Fruit fly (Drosophila melanogaster) whole organism, embryonic: Measurements from ENCODE around the gene cno.

Source experiments
- Atf6 ChIP-seq: fragments of 200-800 bp; sonication (Bioruptor generic); IDR thresholded peaks from 2 replicates; pipeline ENCODE4 v1.3.6; 2022; ENCODE audit warnings: missing biosample characterization, missing genetic modification characterization
- CG11085 ChIP-seq: fragments of 200-800 bp; sonication (Bioruptor generic); IDR thresholded peaks from 2 replicates; pipeline ENCODE4 v1.3.6; 2022; ENCODE audit warnings: missing biosample characterization, missing genetic modification characterization
- CG12219 ChIP-seq: fragments of 200-800 bp; sonication (Bioruptor generic); optimal IDR thresholded peaks from 3 replicates; lab custom pipeline; 2018; ENCODE audit warnings: missing biosample characterization, mild to moderate bottlenecking, missing genetic modification characterization
- CG12299 ChIP-seq: fragments of 200-800 bp; sonication (Bioruptor generic); optimal IDR thresholded peaks from 2 replicates; lab custom pipeline; 2018; ENCODE audit warnings: missing biosample characterization, mild to moderate bottlenecking, missing genetic modification characterization
- CG12391 ChIP-seq: fragments of 200-800 bp; sonication (Bioruptor generic); optimal IDR thresholded peaks from 3 replicates; lab custom pipeline; 2018; ENCODE audit warnings: missing biosample characterization, mild to moderate bottlenecking, missing genetic modification characterization, moderate library complexity
- CG15696 ChIP-seq: fragments of 200-800 bp; sonication (Bioruptor generic); optimal IDR thresholded peaks from 2 replicates; lab custom pipeline; 2019; ENCODE audit warnings: missing biosample characterization, mild to moderate bottlenecking, missing genetic modification characterization, moderate library complexity
- CG1647 ChIP-seq: fragments of 200-800 bp; sonication (Bioruptor generic); optimal IDR thresholded peaks from 3 replicates; lab custom pipeline; 2016; ENCODE audit warnings: missing biosample characterization, missing genetic modification characterization
- CG17361 ChIP-seq: fragments of 200-800 bp; sonication (Bioruptor generic); IDR thresholded peaks from 3 replicates; pipeline ENCODE4 v1.3.6; 2022; ENCODE audit warnings: missing biosample characterization, missing genetic modification characterization
- CG17612 ChIP-seq: fragments of 200-800 bp; sonication (Bioruptor generic); IDR thresholded peaks from 2 replicates; pipeline ENCODE4 v1.3.6; 2022; ENCODE audit warnings: missing biosample characterization, missing genetic modification characterization
- CG18764 ChIP-seq: fragments of 200-800 bp; sonication (Bioruptor generic); optimal IDR thresholded peaks from 3 replicates; lab custom pipeline; 2016; ENCODE audit warnings: missing biosample characterization, missing genetic modification characterization
- CG2129 ChIP-seq: fragments of 200-800 bp; sonication (Bioruptor generic); IDR thresholded peaks from 2 replicates; pipeline ENCODE4 v1.3.6; 2022; ENCODE audit warnings: missing biosample characterization, missing genetic modification characterization; ENCODE audit not compliant: partially characterized antibody
- CG32772 ChIP-seq: fragments of 200-800 bp; sonication (Bioruptor generic); IDR thresholded peaks from 2 replicates; pipeline ENCODE4 v1.3.6; 2022; ENCODE audit warnings: missing biosample characterization, missing genetic modification characterization
- CG3281 ChIP-seq: fragments of 200-800 bp; sonication (Bioruptor generic); optimal IDR thresholded peaks from 3 replicates; lab custom pipeline; 2017; ENCODE audit warnings: missing biosample characterization, mild to moderate bottlenecking, missing genetic modification characterization
- CG3726 ChIP-seq: fragments of 200-800 bp; sonication (Bioruptor generic); IDR thresholded peaks from 3 replicates; pipeline ENCODE4, ENCODE4 v1.3.6; 2022; ENCODE audit warnings: missing biosample characterization, missing genetic modification characterization
- CG4854 ChIP-seq: fragments of 200-800 bp; sonication (Bioruptor generic); optimal IDR thresholded peaks from 2 replicates; lab custom pipeline; 2016; ENCODE audit warnings: missing biosample characterization, missing genetic modification characterization, inconsistent platforms
- CG6175 ChIP-seq: fragments of 200-800 bp; sonication (Bioruptor generic); IDR thresholded peaks from 3 replicates; pipeline ENCODE4 v1.3.6; 2022; ENCODE audit warnings: missing biosample characterization, missing genetic modification characterization
- CG6654 ChIP-seq: fragments of 200-800 bp; sonication (Bioruptor generic); optimal IDR thresholded peaks from 2 replicates; lab custom pipeline; 2017; ENCODE audit warnings: missing biosample characterization, mild to moderate bottlenecking, missing genetic modification characterization
- CG8359 ChIP-seq: fragments of 200-800 bp; sonication (Bioruptor generic); optimal IDR thresholded peaks from 2 replicates; lab custom pipeline; 2017; ENCODE audit warnings: missing biosample characterization, mild to moderate bottlenecking, missing genetic modification characterization, borderline replicate concordance
- CG8478 ChIP-seq: fragments of >200 bp; optimal IDR thresholded peaks from 2 replicates; lab custom pipeline; 2018
- CG9215 ChIP-seq: fragments of 200-800 bp; sonication (Bioruptor generic); IDR thresholded peaks from 2 replicates; pipeline ENCODE4 v1.3.6; 2022; ENCODE audit warnings: missing biosample characterization, missing genetic modification characterization
- CG9609 ChIP-seq: fragments of 200-800 bp; sonication (Bioruptor generic); optimal IDR thresholded peaks from 3 replicates; lab custom pipeline; 2016; ENCODE audit warnings: missing biosample characterization, missing genetic modification characterization
- CG9876 ChIP-seq: fragments of 200-800 bp; sonication (Bioruptor generic); optimal IDR thresholded peaks from 2 replicates; lab custom pipeline; 2016; ENCODE audit warnings: missing biosample characterization, missing genetic modification characterization
- CG9932 ChIP-seq: fragments of 200-800 bp; sonication (Bioruptor generic); IDR thresholded peaks from 2 replicates; pipeline ENCODE4 v1.3.6; 2022; ENCODE audit warnings: missing biosample characterization, missing genetic modification characterization
- Chrac-16 ChIP-seq: fragments of 200-800 bp; sonication (Bioruptor generic); optimal IDR thresholded peaks from 3 replicates; lab custom pipeline; 2016; ENCODE audit warnings: missing biosample characterization, missing genetic modification characterization
- Hr51 ChIP-seq, 2 experiments: fragments of 200-800 bp; sonication (Bioruptor generic); optimal IDR thresholded peaks; 2 replicates in 1 of 2; 3 replicates in 1 of 2; lab custom pipeline; 2016 to 2018; ENCODE audit warnings: missing biosample characterization in 2 of 2, missing genetic modification characterization in 2 of 2, mild to moderate bottlenecking in 1 of 2, moderate library complexity in 1 of 2
- Lhr ChIP-seq: fragments of 200-800 bp; sonication (Bioruptor generic); optimal IDR thresholded peaks from 3 replicates; lab custom pipeline; 2017; ENCODE audit warnings: mild to moderate bottlenecking, missing biosample characterization, missing genetic modification reagents, missing genetic modification characterization
- Lpt ChIP-seq: fragments of >200 bp; optimal IDR thresholded peaks from 2 replicates; lab custom pipeline; 2018; ENCODE audit warnings: missing biosample characterization, missing genetic modification characterization
- NC2α ChIP-seq: fragments of 200-800 bp; sonication (Bioruptor generic); optimal IDR thresholded peaks from 2 replicates; lab custom pipeline; 2016; ENCODE audit warnings: missing biosample characterization, missing genetic modification characterization
- NfI ChIP-seq: fragments of 200-800 bp; sonication (Bioruptor generic); optimal IDR thresholded peaks from 3 replicates; lab custom pipeline; 2018; ENCODE audit warnings: missing biosample characterization, mild to moderate bottlenecking, missing genetic modification characterization, moderate library complexity
- Sry-β ChIP-seq: fragments of 200-800 bp; sonication (Bioruptor generic); optimal IDR thresholded peaks from 2 replicates; lab custom pipeline; 2018; ENCODE audit warnings: missing biosample characterization, mild to moderate bottlenecking, missing genetic modification characterization, moderate library complexity
- aop ChIP-seq: fragments of 200-800 bp; sonication (Bioruptor generic); IDR thresholded peaks from 2 replicates; pipeline ENCODE4 v1.3.6; 2022; ENCODE audit warnings: missing biosample characterization, missing genetic modification characterization
- cad ChIP-seq: fragments of >200 bp; optimal IDR thresholded peaks from 2 replicates; lab custom pipeline; 2017; ENCODE audit warnings: missing biosample characterization, missing genetic modification characterization
- cas ChIP-seq: fragments of 200-800 bp; sonication (Bioruptor generic); IDR thresholded peaks from 2 replicates; pipeline ENCODE4 v1.3.6; 2022; ENCODE audit warnings: missing biosample characterization, missing genetic modification characterization
- chinmo ChIP-seq: fragments of 200-800 bp; sonication (Bioruptor generic); IDR thresholded peaks from 4 replicates; pipeline ENCODE4 v1.3.6; 2022; ENCODE audit warnings: missing biosample characterization, missing genetic modification characterization; ENCODE audit not compliant: partially characterized antibody
- ci ChIP-seq: fragments of 200-800 bp; sonication (Bioruptor generic); IDR thresholded peaks from 3 replicates; pipeline ENCODE4 v1.3.6; 2022; ENCODE audit warnings: missing biosample characterization, missing genetic modification characterization
- danr ChIP-seq: fragments of 200-800 bp; sonication (Bioruptor generic); IDR thresholded peaks from 2 replicates; pipeline ENCODE4 v1.3.6; 2022; ENCODE audit warnings: missing biosample characterization, missing genetic modification characterization
- fu2 ChIP-seq: fragments of 200-800 bp; sonication (Bioruptor generic); optimal IDR thresholded peaks from 2 replicates; lab custom pipeline; 2016; ENCODE audit warnings: missing biosample characterization, missing genetic modification characterization
- gce ChIP-seq: fragments of 200-800 bp; sonication (Bioruptor generic); IDR thresholded peaks from 3 replicates; pipeline ENCODE4 v1.3.6; 2022; ENCODE audit warnings: missing biosample characterization, missing genetic modification characterization
- ind ChIP-seq: fragments of 200-800 bp; sonication (Bioruptor generic); optimal IDR thresholded peaks from 3 replicates; lab custom pipeline; 2016; ENCODE audit warnings: missing biosample characterization, missing genetic modification characterization
- jumu ChIP-seq: fragments of 200-800 bp; sonication (Bioruptor generic); optimal IDR thresholded peaks from 3 replicates; lab custom pipeline; 2016; ENCODE audit warnings: missing biosample characterization, missing genetic modification characterization
- maf-S ChIP-seq: fragments of 200-800 bp; sonication (Bioruptor generic); optimal IDR thresholded peaks from 2 replicates; lab custom pipeline; 2016; ENCODE audit warnings: missing biosample characterization, missing genetic modification characterization
- mam ChIP-seq: fragments of 200-800 bp; sonication (Bioruptor generic); optimal IDR thresholded peaks from 3 replicates; lab custom pipeline; 2016; ENCODE audit warnings: missing biosample characterization, missing genetic modification characterization
- nom ChIP-seq: fragments of 200-800 bp; sonication (Bioruptor generic); optimal IDR thresholded peaks from 2 replicates; lab custom pipeline; 2017; ENCODE audit warnings: missing biosample characterization, missing genetic modification characterization, mild to moderate bottlenecking, moderate library complexity, missing genetic modification reagents
- row ChIP-seq: fragments of 200-800 bp; sonication (Bioruptor generic); IDR thresholded peaks from 3 replicates; pipeline ENCODE4 v1.3.6; 2022; ENCODE audit warnings: missing biosample characterization, missing genetic modification characterization
- sens ChIP-seq: fragments of 200-800 bp; sonication (Bioruptor generic); peaks from one replicate; lab custom pipeline; 2016; ENCODE audit warnings: missing biosample characterization, missing genetic modification characterization
- sqz ChIP-seq: fragments of 200-800 bp; sonication (Bioruptor generic); optimal IDR thresholded peaks from 3 replicates; lab custom pipeline; 2018; ENCODE audit warnings: missing biosample characterization, mild to moderate bottlenecking, missing genetic modification characterization
- sr ChIP-seq: fragments of 200-800 bp; sonication (Bioruptor generic); IDR thresholded peaks from 3 replicates; pipeline ENCODE4 v1.3.6; 2022; ENCODE audit warnings: missing biosample characterization, missing genetic modification characterization
- stwl ChIP-seq: fragments of 200-800 bp; sonication (Bioruptor generic); optimal IDR thresholded peaks from 3 replicates; lab custom pipeline; 2018; ENCODE audit warnings: missing biosample characterization, mild to moderate bottlenecking, missing genetic modification characterization, moderate library complexity
- sug ChIP-seq: fragments of 200-800 bp; optimal IDR thresholded peaks from 2 replicates; lab custom pipeline; 2019; ENCODE audit warnings: missing biosample characterization, mild to moderate bottlenecking, missing genetic modification characterization, moderate library complexity
- tgo ChIP-seq: fragments of 200-800 bp; sonication (Bioruptor generic); IDR thresholded peaks from 3 replicates; pipeline ENCODE4 v1.3.6; 2022; ENCODE audit warnings: missing biosample characterization, missing genetic modification characterization
- z ChIP-seq: fragments of 200-800 bp; sonication (Bioruptor generic); IDR thresholded peaks from 3 replicates; pipeline ENCODE4 v1.3.6; 2022; ENCODE audit warnings: missing biosample characterization, missing genetic modification characterization
- zfh2 ChIP-seq: fragments of 200-800 bp; sonication (Bioruptor generic); optimal IDR thresholded peaks from 2 replicates; lab custom pipeline; 2016; ENCODE audit warnings: missing biosample characterization, missing genetic modification characterization

Gene cno

dm6 chr3R:5250530-5251242 is 33.4 kb upstream of the cno start (continued):
- TF ChIP-seq sens (GFP tag; lab: Kevin White, UChicago) (peak; percentile 88), cad (GFP tag; lab: Kevin White, UChicago) (no peak), CG12391 (no peak), fu2 (GFP tag; lab: Kevin White, UChicago) (no peak), aop (GFP tag; lab: Robert Waterston, UW) (no peak), CG9932 (no peak; the same call in 1 of the 2 replicates), gce (GFP tag; lab: Robert Waterston, UW) (no peak), CG18764 (GFP tag; lab: Kevin White, UChicago) (peak; percentile 31), ind (peak; percentile 28), mam (GFP tag; lab: Kevin White, UChicago) (peak; percentile 28), Sry-β (no peak), CG12219 (GFP tag; lab: Kevin White, UChicago) (no peak), CG6654 (GFP tag; lab: Kevin White, UChicago) (no peak), sr (GFP tag; lab: Robert Waterston, UW) (no peak), CG17612 (GFP tag; lab: Robert Waterston, UW) (no peak), CG4854 (GFP tag; lab: Kevin White, UChicago) (no peak), chinmo (GFP tag; lab: Robert Waterston, UW) (no peak), Lpt (GFP tag; lab: Kevin White, UChicago) (no peak), CG6175 (no peak), stwl (tag; lab: Kevin White, UChicago) (no peak), Chrac-16 (GFP tag; lab: Kevin White, UChicago) (peak; percentile 39), CG12299 (tag; lab: Kevin White, UChicago) (no peak), CG9215 (no peak), CG8359 (no peak), Atf6 (no peak), danr (GFP tag; lab: Robert Waterston, UW) (no peak), NfI (GFP tag; lab: Kevin White, UChicago) (no peak), CG11085 (no peak), NC2α (GFP tag; lab: Kevin White, UChicago) (no peak), cas (GFP tag; lab: Robert Waterston, UW) (no peak), jumu (no peak), sug (peak; percentile 8), Lhr (GFP tag; lab: Kevin White, UChicago) (no peak), ci (GFP tag; lab: Robert Waterston, UW) (no peak), tgo (GFP tag; lab: Robert Waterston, UW) (peak; percentile 25; the same call in 2 of the 3 replicates), CG9609 (GFP tag; lab: Kevin White, UChicago) (no peak), CG2129 (GFP tag; lab: Robert Waterston, UW) (no peak), CG9876 (GFP tag; lab: Kevin White, UChicago) (no peak), CG8478 (no peak), CG17361 (GFP tag; lab: Robert Waterston, UW) (no peak), CG3726 (GFP tag; lab: Robert Waterston, UW) (no peak), nom (GFP tag; lab: Kevin White, UChicago) (peak; percentile 7), CG15696 (tag; lab: Kevin White, UChicago) (no peak), Hr51 (GFP tag; optimal IDR thresholded peaks at IDR 0.05; lab: Kevin White, UChicago) (no peak), CG1647 (no peak), CG32772 (GFP tag; lab: Robert Waterston, UW) (no peak), zfh2 (GFP tag; lab: Kevin White, UChicago) (peak; percentile 24), maf-S (no peak), row (GFP tag; lab: Robert Waterston, UW) (peak; percentile 35), sqz (GFP tag; lab: Kevin White, UChicago) (peak; percentile 27), CG3281 (GFP tag; lab: Kevin White, UChicago) (no peak), z (no peak)
